Fruit fly (Drosophila melanogaster): ENCODE results near the gene Cyp28d2.

The Cyp28d2 gene

DNA sequence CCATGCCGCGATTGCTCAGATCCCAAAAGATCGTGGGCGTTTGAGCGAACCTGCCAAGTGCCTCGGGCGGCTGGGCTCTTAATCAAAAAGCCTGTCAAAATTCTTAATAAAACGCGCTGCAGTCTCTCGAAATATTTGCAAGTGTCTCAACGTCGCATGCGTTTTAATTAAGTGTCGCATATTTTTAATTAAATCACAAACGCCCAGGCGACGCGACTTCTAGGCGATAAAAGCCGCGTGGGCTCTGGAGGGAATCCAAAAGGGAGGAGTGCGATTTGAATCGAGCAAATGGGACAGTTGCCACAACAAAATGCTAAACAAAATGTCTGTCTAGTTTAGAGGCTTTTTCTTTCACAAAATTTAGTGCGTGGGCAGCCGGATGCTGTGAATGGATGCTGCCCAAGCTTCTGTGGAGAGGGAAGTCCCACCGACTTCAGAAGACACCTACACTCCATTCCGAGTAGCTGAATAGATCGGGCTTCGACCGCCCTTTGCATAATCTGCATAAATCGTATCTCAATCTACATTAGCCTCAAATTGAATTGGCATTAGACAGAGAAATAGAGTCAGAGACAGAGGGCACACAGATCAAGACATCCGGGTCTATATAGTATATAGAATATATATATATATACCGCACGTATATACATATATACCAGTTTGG is 20.0 kb downstream of the Cyp28d2 start:
- no peak for TF ChIP-seq CG17801 (GFP tag; optimal IDR thresholded peaks at IDR 0.05; ENCODE audit: partially characterized antibody)

DNA sequence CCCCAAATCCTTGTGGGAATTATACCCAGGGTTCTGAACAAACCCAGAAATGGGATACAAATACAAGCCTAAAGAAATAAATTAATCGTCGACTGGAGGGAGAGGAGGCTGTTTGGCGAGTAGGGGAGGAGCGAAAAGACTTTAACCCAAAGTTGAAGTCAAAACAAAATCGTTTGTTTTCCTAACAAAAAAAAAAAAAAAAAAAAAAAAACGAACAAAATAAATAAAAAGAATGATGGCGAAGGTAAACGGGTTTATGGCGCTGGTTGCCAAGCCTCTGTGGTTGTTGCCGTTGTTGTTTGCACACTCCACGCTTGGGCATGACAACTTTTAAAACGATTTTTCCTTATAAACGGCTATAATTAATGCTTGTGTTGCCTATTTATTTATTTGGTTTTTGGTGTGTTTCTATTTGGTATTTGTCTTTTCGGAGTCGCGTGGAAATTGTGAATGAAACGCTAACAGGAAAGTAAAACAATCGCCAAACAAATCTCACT is 21.6 kb downstream of the Cyp28d2 start:
- no peak for TF ChIP-seq CG17801 (GFP tag; optimal IDR thresholded peaks at IDR 0.05; ENCODE audit: partially characterized antibody)

DNA sequence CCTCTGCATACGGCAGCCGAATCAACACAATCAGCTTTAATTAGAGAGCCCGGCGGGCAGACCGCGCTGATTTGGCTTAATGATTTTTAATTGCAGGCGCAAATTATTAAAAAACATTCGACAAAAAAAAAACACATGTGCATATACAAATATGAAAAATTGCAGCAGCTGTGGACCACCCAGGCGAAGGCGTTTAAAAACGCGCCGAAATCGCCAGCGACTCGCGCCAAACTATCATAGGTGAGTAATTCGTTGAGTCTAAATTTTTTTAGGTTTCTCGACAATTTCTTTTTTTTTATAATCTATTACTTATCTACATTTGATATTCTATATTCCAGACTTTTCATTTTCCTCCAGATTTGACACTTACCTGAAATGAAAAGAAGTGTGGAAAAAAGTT is 22.2 kb downstream of the Cyp28d2 start:
- TF ChIP-seq CG17801 (GFP tag; optimal IDR thresholded peaks at IDR 0.05; ENCODE audit: partially characterized antibody) = no peak

DNA sequence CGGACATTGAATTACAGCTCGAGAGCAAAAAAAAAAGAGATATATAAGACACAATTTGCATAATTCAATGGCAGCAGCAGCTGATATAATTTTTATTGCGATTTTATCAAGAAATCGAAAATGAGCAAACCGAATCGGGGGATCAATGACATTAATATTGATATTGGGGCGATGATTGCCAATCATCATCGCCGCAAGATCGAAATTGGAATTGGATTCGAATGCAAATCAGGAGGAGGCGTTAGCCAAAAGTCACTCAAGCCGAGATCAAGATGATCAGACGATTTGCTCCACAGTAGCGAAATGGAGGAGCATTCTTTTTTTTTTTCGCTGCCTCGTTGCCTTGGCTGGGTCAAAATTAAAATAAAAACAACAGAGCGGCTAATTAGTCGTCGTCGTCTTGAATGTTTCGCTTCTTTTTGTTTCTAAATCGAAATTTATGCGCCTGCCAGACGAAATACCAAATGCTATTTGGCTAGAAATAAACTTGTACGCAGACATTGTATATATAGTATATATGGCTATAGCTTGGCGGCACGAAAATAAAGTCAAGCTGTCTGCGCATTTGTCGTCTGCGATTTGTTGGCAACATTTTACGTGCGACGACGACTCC is 22.8 kb downstream of the Cyp28d2 start:
- no peak for TF ChIP-seq CG17801 (GFP tag; optimal IDR thresholded peaks at IDR 0.05; ENCODE audit: partially characterized antibody)

DNA sequence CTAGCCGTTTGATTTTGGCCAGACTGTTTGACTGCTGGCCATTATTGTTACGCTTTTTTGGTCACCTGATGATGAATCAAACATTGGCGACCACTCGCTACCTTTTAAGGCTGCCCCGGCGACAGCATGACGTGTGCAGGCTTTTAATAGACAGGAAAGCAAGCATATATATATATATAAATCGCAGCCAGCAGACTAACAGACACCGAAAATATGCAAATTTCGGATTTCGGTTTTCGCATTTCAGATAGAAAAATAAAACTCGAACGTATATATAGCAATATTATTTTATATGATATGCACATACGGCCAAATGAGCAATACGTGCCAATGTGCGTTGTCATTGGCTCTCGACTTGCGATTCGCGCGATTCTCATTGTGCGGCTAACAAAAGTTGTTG is 23.7 kb downstream of the Cyp28d2 start:
- no peak for TF ChIP-seq CG17801 (GFP tag; optimal IDR thresholded peaks at IDR 0.05; ENCODE audit: partially characterized antibody)

DNA sequence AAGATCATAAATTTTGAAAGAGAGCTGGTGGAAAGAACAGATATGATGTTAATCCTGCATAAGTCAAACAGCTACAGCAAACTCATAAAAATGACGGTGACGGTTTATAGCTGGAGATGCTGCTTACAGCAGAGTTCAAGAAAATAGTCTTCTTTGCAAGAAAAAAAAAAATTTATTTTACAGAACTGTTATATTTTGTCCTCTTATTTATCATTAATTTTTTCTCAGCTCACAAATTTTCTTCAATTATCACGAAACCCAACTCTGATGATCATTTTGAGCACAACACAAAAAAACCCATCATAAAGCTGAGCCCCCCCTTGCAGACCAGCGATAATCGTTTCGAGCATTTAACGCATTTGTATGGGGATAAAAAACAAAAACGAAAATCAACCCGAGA is 24.4 kb downstream of the Cyp28d2 start:
- no peak for TF ChIP-seq CG17801 (GFP tag; optimal IDR thresholded peaks at IDR 0.05; ENCODE audit: partially characterized antibody)

DNA sequence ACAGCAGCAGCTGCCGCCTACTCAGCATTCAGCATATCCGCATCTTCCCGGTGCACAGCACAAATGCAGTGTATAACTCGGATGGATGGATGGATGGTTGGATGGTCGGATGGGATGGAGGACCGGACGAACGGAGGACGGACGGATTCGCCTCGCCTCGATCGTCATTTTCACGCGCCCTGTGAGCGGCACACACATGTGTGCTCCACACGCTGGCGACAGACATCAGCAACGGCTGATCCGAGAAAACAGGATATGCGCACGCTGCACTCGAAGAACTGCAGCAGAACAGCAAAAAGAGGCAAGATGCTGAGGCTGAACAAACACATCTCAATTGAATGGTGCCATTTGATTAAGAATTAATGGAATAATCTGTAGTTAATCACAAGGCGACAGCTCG is 25.1 kb downstream of the Cyp28d2 start:
- TF ChIP-seq CG17801 (GFP tag; optimal IDR thresholded peaks at IDR 0.05; ENCODE audit: partially characterized antibody) = no peak

DNA sequence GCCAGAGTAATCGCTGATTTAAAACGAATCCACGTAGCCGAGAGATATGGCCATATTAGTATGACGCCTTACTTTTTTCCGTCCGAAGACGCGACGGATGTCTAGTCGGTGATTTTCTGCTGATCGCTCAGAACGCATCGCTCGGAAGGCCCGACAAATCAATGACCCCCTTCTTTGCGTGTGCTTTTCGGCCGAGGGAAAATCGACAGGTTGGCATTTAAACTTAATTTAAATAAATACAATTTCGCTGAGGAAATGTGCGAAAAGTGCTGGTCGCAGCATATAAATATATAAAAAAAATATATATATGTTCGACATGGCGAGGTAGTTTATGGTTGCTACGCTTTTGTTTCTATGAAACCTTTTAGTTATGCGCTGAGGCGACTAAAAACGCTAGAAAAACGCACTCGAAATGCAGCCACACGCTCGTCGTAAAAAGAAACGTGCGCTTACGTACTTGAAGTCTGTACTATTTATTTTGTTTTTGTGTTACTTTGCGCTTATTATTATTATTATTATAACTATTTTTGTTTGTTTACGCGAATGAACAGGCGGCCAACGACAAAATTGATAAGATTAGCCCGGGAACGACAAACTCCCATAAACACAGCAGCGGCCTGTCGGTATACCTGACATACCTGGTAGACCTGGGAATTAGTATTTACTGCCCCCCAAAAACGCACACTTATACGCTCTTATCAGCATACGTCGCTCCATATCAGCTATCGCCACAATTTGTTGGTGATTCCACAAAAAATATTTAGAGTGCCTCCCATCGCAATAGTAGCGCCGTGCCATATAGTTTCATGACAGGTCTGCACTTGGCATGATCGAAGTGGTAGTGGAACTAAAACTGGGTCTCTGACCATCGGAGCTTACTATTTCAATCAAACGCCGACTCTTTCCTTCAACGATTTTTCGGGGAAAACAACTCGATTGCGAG is 26.2 kb downstream of the Cyp28d2 start:
- TF ChIP-seq CG17801 (GFP tag; optimal IDR thresholded peaks at IDR 0.05; ENCODE audit: partially characterized antibody) = no peak

DNA sequence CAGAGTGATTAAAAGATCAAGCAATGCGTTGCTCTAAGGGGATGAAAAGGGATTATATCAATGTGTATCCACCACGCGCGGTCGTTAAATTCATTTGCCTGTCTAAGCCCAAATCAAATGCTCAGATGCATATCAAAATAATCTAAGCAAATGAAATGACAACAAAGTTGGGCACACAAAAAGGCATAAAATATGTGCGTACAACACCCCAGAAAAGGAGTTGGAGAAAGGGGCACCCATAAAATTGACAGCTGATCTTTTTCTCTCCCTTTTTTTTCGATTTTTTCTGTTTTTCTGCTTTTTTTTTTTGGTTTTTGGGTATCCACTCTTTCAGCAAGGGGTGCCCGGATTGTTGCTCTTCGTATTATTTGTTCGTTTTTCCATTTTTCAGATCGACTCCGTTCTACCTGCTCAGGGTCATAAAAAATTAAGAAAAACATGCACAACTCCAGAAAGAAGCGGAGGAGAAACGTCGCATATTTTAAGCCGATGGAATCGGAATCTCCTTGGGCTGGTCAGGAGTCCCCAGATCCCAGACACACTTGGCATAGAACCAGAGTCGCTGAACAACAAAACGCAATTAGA is 27.7 kb downstream of the Cyp28d2 start:
- no peak for TF ChIP-seq CG17801 (GFP tag; optimal IDR thresholded peaks at IDR 0.05; ENCODE audit: partially characterized antibody)

DNA sequence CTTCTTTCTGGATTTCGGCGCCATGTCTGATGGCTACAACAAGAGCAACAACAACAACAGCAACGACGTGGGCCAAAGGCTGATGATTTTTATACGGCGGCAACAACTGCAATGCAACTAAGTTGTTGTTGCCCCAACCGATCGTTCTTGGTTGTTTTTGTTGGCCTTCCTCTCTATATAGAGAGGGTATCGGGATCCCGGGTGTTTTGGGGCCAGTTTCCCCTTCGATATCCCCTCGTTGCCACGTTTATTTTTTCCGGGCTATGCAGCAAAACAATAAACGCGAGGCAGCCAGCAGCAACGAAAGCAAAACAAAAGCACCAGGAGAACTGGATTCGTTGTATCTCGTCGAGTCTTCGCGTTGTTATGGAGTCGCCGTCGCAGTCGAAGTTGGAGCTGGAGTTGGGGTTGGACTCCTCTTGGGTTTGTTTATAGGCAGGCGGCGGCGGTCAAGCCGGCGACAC is 29.3 kb downstream of the Cyp28d2 start:
- no peak for TF ChIP-seq CG17801 (GFP tag; optimal IDR thresholded peaks at IDR 0.05; ENCODE audit: partially characterized antibody)

DNA sequence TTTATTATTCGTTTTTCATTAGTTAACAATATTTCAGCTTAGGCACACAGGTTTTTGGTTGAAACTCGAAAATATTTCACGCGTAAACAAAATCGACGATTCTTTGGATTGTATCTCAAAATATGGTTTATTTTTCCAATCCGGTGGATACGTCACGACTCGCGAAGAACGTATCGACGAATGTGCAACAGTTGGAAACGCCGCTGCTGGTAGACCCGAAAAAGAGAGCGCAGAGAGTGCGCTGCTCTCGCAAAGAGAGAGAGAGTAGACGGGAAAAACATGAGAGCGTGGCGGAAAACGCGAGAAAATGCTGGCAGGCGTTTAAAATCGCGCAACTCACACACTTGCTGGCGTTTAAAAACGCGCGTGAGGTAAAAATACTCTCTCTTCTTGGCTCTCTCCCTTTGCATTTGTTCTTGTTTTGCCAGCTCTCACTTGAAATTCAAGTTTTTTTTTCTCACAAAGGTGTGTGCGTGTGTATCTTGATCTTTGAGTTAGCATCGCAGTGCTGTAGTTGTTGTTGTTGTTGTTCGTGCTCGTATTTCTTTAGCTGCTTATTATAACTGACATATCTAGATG is 30.2 kb downstream of the Cyp28d2 start:
- peak; percentile 54 for TF ChIP-seq CG17801 (GFP tag; optimal IDR thresholded peaks at IDR 0.05; ENCODE audit: partially characterized antibody)

DNA sequence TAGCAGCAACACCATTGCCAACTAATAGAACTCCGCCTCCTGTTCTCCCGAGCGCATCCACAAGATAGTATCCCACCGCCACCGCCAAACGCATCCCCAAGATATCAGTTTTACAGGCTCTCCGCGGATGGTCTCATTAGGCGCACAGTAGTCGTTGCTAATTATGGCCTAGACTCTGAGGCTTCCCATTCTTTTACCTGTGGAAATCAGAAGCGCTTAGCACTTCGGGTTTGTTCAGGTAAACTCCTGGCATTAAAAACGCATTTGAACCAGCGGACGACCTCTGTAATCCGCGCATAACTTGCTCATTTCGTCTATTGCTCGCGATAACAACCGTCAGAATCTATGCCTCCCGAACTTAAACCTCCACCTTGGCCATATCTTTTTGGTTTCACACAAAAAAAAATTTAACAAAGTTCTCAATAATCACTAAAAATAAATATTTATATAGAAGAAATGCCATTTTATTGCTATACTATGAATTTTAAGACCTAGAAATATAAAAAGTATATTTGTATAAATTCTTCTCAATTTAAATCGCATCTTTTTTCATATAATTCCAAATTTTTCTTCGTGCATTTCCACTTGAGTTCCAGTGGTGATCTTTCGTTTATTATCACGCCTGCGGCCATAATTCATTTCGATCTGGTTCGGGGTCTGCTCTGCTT is 31.0 kb downstream of the Cyp28d2 start:
- no peak for TF ChIP-seq CG17801 (GFP tag; optimal IDR thresholded peaks at IDR 0.05; ENCODE audit: partially characterized antibody)

DNA sequence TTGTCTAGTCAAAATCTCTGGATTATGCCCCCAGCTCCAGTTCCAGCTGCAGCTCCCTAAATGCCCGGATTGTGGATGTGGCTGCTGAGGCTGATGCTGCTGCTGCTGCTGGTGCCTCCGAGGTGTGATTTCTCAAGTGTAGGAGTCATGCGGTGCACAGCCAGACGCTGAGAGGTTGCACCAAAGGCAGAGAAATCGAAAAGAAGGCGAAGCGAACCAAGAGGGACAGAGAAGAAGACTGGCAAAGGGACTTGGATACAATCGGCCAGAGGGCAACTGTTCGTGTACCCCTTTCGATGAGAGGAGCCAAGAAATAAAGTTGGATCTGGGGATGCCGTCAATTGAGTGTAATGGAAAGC is 31.5 kb downstream of the Cyp28d2 start:
- TF ChIP-seq CG17801 (GFP tag; optimal IDR thresholded peaks at IDR 0.05; ENCODE audit: partially characterized antibody) = no peak

All from ovary, adult (tissue).